Worm (Caenorhabditis elegans) whole organism, midembryonic: ENCODE results near the gene R07E4.3.

Experiments used
- T22C8.4 ChIP-seq: fragments of 200-800 bp; sonication (Bioruptor generic); IDR thresholded peaks from 2 replicates; pipeline ENCODE4 v1.3.6; 2022; ENCODE audit warnings: missing genetic modification characterization, missing compliant biosample characterization
- cog-1 ChIP-seq: sonication (generic microtip); optimal IDR thresholded peaks from 2 replicates; lab custom pipeline; 2016; ENCODE audit warnings: missing genetic modification characterization, missing compliant biosample characterization
- ztf-23 ChIP-seq: fragments of 200-800 bp; sonication (Bioruptor generic); IDR thresholded peaks from 2 replicates; pipeline ENCODE4 v1.3.6; 2022; ENCODE audit warnings: missing genetic modification reagents, missing genetic modification characterization, missing compliant biosample characterization
- ztf-29 ChIP-seq: fragments of 200-800 bp; sonication (Bioruptor generic); IDR thresholded peaks from 2 replicates; pipeline ENCODE4 v1.3.6; 2022; ENCODE audit warnings: missing genetic modification reagents, missing genetic modification characterization, missing compliant biosample characterization

DNA sequence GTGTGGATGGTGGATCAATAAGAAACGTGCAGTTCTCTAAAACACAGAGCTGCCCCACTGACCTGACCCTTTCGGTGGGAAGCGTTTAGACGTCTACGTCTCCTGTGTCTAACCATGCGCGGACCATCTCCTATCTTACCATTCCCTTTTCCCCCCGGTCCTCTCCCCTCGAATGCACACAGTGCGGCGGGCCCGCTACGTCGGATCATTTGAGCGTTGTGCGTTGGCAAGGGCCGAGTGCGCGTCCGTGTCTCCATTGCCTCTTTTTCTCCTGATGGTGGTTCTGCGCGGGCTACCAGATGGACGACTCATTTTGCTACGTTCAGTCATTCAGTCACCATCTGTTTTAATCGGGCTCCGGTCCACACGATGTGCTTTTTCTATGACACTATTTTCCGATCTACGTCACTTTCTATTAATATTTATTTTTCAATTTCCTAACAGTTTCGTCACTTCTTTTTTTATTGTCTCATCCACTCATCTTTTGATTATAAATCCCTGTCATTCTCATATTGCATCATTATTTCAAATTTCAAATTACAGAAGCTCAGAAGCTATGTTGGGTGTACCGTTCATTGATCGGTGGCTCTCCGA is 42.5 kb downstream of the R07E4.3 start, which contains the start of gene inx-3:
- no peak for TF ChIP-seq ztf-29 (GFP tag; lab: Robert Waterston, UW)
- no peak for TF ChIP-seq cog-1 (tag; lab: Kevin White, UChicago)
- TF ChIP-seq ztf-23 (GFP tag; lab: Robert Waterston, UW): 0 out of 2 replicates have a peak, but pooled peaks have one; percentile 55
- TF ChIP-seq T22C8.4 (GFP tag; lab: Robert Waterston, UW): 0 out of 2 replicates have a peak, but pooled peaks have one; percentile 3
